Worm (Caenorhabditis elegans) whole organism, late embryonic: ENCODE measurements around the gene sup-9.

ENCODE experiments used
- ama-1 ChIP-seq: fragments of 150-350 bp; optimal IDR thresholded peaks from 2 replicates; lab custom pipeline; 2014
- tbx-2 ChIP-seq: sonication (generic microtip); optimal IDR thresholded peaks from 2 replicates; lab custom pipeline; 2016; ENCODE audit warnings: missing genetic modification characterization, missing compliant biosample characterization

ce11 chrII:2649539-2649938 is 37.3 kb downstream of the sup-9 start, which contains the start of the genes F22E5.13 and F22E5.6:
- TF ChIP-seq ama-1: no peak
- TF ChIP-seq tbx-2 (tag; lab: Kevin White, UChicago): no peak
